Worm (Caenorhabditis elegans): ENCODE data around the gene clec-262.

Gene clec-262

DNA sequence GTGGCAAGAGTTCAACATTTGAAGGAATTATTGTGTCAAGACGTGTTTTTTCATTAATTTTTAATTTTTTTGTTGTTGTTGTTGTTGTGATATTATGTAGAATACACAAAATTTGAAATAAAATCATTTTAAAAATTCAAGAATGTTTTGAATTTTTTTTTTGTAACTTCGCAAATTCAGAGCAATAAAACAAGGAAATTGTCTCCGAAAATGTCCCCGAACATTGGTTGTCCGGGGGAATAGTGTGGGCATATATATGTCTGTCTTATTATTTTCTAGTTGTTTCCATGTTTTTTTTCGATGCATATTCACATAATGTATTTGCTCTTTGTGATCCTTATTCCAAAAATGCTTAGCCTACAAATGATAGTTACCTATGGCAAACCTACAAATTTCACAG is at the start of gene clec-262:
Gene clec-262, plus strand, starts transcription at position 301 of the 400 bp plus-strand sequence.
- no peak for TF ChIP-seq klf-2 (GFP tag; conservative IDR thresholded peaks at IDR 0.05)
- no peak for TF ChIP-seq ref-1 (GFP tag; conservative IDR thresholded peaks at IDR 0.05)
- no peak for TF ChIP-seq tab-1 (GFP tag; IDR thresholded peaks at IDR 0.05)
- no peak for TF ChIP-seq T22C8.4 (GFP tag; IDR thresholded peaks at IDR 0.05)
- no peak for TF ChIP-seq ztf-23 (GFP tag; IDR thresholded peaks at IDR 0.05)
- no peak for TF ChIP-seq med-1 (GFP tag; optimal IDR thresholded peaks at IDR 0.05; ENCODE audit: insufficient read depth)
- no peak for TF ChIP-seq cog-1 (tag; optimal IDR thresholded peaks at IDR 0.05)
- no peak for TF ChIP-seq flt-1 (GFP tag; IDR thresholded peaks at IDR 0.05)
- no peak for TF ChIP-seq ztf-29 (GFP tag; IDR thresholded peaks at IDR 0.05)

DNA sequence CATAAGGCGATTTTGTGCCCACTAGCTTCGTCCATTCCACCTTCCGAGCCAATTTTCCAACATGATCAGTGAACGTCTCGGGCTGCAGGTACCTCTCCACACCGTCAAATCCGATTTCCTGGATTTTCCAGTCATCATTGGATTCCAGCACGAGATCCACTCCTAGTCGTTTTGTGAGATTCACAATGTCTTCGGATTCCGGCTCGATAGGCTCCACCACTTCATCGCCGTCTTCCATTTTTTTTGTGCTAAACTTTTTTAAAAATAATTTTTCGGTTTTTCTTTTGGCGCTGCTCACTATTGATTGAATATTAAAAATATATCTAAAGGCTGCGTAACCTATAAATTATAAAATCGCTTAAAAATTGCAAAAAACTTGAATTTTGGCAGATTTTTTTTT is 44.6 kb upstream of the clec-262 start, which contains the start of gene mdt-17:
Gene mdt-17, minus strand, starts transcription at position 256 of the 400 bp plus-strand sequence.
- TF ChIP-seq med-1 (GFP tag; optimal IDR thresholded peaks at IDR 0.05; ENCODE audit: insufficient read depth) (no peak), T22C8.4 (GFP tag; IDR thresholded peaks at IDR 0.05) (no peak), klf-2 (GFP tag; conservative IDR thresholded peaks at IDR 0.05) (no peak), flt-1 (GFP tag; IDR thresholded peaks at IDR 0.05) (no peak), ref-1 (GFP tag; conservative IDR thresholded peaks at IDR 0.05) (no peak), tab-1 (GFP tag; IDR thresholded peaks at IDR 0.05) (no peak), ztf-29 (GFP tag; IDR thresholded peaks at IDR 0.05) (no peak), cog-1 (tag; optimal IDR thresholded peaks at IDR 0.05) (no peak), ztf-23 (GFP tag; IDR thresholded peaks at IDR 0.05) (no peak)

DNA sequence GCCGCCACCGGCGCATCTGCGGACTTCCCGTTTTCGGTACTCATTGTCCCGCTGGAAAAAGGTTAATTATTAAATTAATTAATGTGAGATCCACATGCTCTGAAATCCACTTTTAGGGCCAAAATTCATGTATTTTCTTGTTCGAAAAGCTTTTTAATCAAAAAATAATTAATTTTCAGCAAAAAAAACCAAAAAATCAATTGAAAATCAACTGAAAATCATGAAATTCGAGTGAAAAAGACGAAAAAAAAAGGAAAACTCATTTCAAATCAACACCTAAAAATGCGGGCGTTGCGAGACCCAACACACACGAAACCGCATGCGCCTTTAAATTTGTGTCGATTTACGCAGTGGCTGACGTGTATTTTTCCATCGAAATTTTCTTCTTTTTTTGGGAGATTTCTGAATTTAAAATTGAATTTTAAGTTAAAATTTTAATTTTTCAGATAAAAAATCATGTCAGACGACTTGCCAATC is 41.9 kb upstream of the clec-262 start, which contains the start of the genes prmt-1 and cdkr-3:
Gene prmt-1, minus strand, starts transcription at position 51 of the 477 bp plus-strand sequence.
Gene cdkr-3, plus strand, starts transcription at position 447 of the 477 bp plus-strand sequence.
- TF ChIP-seq klf-2 (GFP tag; conservative IDR thresholded peaks at IDR 0.05) (no peak), med-1 (GFP tag; optimal IDR thresholded peaks at IDR 0.05; ENCODE audit: insufficient read depth) (no peak), ref-1 (GFP tag; conservative IDR thresholded peaks at IDR 0.05) (no peak), T22C8.4 (GFP tag; IDR thresholded peaks at IDR 0.05) (no peak), cog-1 (tag; optimal IDR thresholded peaks at IDR 0.05) (no peak), tab-1 (GFP tag; IDR thresholded peaks at IDR 0.05) (no peak), flt-1 (GFP tag; IDR thresholded peaks at IDR 0.05) (no peak), ztf-23 (GFP tag; IDR thresholded peaks at IDR 0.05) (no peak), ztf-29 (GFP tag; IDR thresholded peaks at IDR 0.05) (no peak)

DNA sequence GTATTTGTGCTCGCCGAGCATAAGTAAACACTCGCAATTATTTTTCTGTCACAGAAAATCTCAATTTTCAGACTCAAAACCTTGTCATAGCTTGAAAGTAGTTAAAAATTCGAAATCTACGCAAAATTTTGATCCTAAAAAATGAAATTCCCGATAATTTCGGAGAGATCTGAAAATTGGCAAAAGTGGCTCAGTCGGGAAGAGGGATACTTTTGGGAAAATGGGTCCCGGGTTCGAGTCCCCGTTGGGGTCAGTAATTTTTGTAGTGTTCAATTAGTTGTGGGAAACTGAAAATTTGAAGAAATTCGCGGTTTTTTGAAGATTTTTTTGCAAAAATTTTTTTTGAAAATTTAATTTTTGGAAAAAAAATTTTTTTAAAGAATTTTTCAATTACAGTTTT is 34.7 kb upstream of the clec-262 start:
- no peak for TF ChIP-seq cog-1 (tag; optimal IDR thresholded peaks at IDR 0.05)
- TF ChIP-seq klf-2 (GFP tag; conservative IDR thresholded peaks at IDR 0.05) = no peak
- TF ChIP-seq ztf-23 (GFP tag; IDR thresholded peaks at IDR 0.05) = no peak
- TF ChIP-seq flt-1 (GFP tag; IDR thresholded peaks at IDR 0.05) = no peak
- no peak for TF ChIP-seq med-1 (GFP tag; optimal IDR thresholded peaks at IDR 0.05; ENCODE audit: insufficient read depth)
- no peak for TF ChIP-seq T22C8.4 (GFP tag; IDR thresholded peaks at IDR 0.05)

DNA sequence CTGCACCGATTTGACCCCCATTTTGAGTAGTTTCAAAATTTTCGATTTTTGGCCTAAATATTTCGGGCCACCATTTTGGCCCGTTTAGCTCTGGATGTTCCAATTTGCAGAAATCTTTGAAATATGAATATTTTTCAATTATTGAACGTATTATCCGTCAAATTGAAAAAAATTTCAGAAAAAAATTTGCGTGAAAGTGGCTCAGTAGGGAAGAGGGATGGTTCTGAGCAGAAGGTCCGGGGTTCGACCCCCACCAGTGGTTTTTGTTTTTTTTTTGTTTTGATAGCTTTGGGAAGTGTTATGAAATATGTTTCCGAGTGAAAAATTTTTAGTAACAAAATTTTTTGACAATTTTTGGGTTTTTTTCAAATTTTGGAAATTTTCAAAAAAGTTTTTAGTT is 32.3 kb upstream of the clec-262 start:
- TF ChIP-seq flt-1 (GFP tag; IDR thresholded peaks at IDR 0.05) = no peak
- no peak for TF ChIP-seq T22C8.4 (GFP tag; IDR thresholded peaks at IDR 0.05)
- no peak for TF ChIP-seq ref-1 (GFP tag; conservative IDR thresholded peaks at IDR 0.05)
- no peak for TF ChIP-seq ztf-29 (GFP tag; IDR thresholded peaks at IDR 0.05)
- TF ChIP-seq cog-1 (tag; optimal IDR thresholded peaks at IDR 0.05) = no peak
- TF ChIP-seq tab-1 (GFP tag; IDR thresholded peaks at IDR 0.05) = no peak
- no peak for TF ChIP-seq ztf-23 (GFP tag; IDR thresholded peaks at IDR 0.05)
- TF ChIP-seq med-1 (GFP tag; optimal IDR thresholded peaks at IDR 0.05; ENCODE audit: insufficient read depth) = no peak
- TF ChIP-seq klf-2 (GFP tag; conservative IDR thresholded peaks at IDR 0.05) = no peak

DNA sequence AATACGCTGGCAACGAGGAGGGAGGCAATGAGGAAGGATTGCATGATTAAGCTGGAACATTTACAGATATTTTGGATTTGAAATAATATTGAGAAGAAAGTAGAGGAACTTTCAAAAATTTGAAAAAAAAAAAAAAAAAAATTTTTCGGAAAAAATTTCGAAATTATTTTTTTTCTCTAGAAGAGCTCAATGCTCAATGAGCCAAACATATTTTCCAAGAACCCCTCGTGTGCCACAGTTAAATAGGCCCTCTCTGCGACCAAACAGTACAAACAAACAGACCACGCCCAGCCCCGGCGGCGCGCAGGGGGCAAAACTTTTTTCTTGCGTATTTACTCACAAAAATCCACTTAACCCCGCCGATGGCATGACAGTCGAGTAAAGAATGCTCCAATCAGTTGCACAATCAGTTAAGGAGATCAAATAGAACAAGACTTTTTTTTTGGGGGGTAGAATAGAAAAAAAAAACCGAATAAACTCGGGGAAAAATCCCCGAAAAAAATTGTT is 31.8 kb upstream of the clec-262 start, which contains the start of gene pqn-94:
Gene pqn-94, minus strand, starts transcription at position 51 of the 507 bp plus-strand sequence.
- TF ChIP-seq flt-1 (GFP tag; IDR thresholded peaks at IDR 0.05) = no peak
- no peak for TF ChIP-seq tab-1 (GFP tag; IDR thresholded peaks at IDR 0.05)
- no peak for TF ChIP-seq med-1 (GFP tag; optimal IDR thresholded peaks at IDR 0.05; ENCODE audit: insufficient read depth)
- no peak for TF ChIP-seq ref-1 (GFP tag; conservative IDR thresholded peaks at IDR 0.05)
- TF ChIP-seq klf-2 (GFP tag; conservative IDR thresholded peaks at IDR 0.05) = no peak
- no peak for TF ChIP-seq ztf-29 (GFP tag; IDR thresholded peaks at IDR 0.05)
- no peak for TF ChIP-seq ztf-23 (GFP tag; IDR thresholded peaks at IDR 0.05)

DNA sequence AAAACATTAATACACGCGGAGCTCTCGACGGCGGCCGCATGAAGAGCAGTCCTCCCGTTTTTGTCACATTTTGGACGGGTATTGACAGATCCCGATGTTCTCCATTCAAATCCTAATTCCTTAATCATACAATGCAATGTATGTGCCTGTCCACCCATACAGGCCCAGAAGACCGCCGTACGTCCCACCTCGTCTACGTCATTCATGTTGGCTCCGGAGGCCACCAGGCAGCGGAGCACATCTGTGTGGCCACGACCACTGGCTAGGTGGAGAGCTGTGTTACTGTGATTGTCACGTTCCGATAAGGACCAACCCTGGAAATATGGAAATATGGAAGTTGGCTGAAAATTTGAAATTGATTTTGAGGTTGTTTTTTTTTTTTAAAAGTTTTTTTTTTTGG is 28.8 kb upstream of the clec-262 start:
- TF ChIP-seq flt-1 (GFP tag; IDR thresholded peaks at IDR 0.05) (no peak), ztf-29 (GFP tag; IDR thresholded peaks at IDR 0.05) (no peak), med-1 (GFP tag; optimal IDR thresholded peaks at IDR 0.05; ENCODE audit: insufficient read depth) (no peak), tab-1 (GFP tag; IDR thresholded peaks at IDR 0.05) (no peak), klf-2 (GFP tag; conservative IDR thresholded peaks at IDR 0.05) (no peak), ref-1 (GFP tag; conservative IDR thresholded peaks at IDR 0.05) (no peak), cog-1 (tag; optimal IDR thresholded peaks at IDR 0.05) (no peak), ztf-23 (GFP tag; IDR thresholded peaks at IDR 0.05) (no peak), T22C8.4 (GFP tag; IDR thresholded peaks at IDR 0.05) (no peak)

DNA sequence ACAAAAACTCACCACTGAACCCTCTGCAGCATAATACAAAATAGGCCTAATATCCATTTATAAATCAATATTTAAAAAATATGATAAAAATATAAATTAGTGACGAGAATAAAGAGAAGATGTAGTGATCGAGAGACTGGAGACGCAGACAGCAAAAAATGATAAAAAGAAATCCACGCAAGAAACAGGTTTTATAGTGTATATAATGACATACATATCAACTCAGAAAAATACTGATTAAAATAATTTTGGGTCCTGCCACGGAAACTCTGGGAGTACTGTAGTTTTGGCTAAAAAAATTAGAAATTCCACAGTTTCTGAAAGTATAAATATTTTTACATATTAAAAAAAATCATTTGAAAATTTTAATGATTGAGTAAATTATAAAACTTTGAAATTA is 22.3 kb upstream of the clec-262 start, which contains the start of gene mlt-4:
Gene mlt-4, minus strand, starts transcription at position 101 of the 400 bp plus-strand sequence.
- TF ChIP-seq flt-1 (GFP tag; IDR thresholded peaks at IDR 0.05) (no peak), ref-1 (GFP tag; conservative IDR thresholded peaks at IDR 0.05) (no peak), T22C8.4 (GFP tag; IDR thresholded peaks at IDR 0.05) (no peak), klf-2 (GFP tag; conservative IDR thresholded peaks at IDR 0.05) (no peak), ztf-23 (GFP tag; IDR thresholded peaks at IDR 0.05) (no peak), ztf-29 (GFP tag; IDR thresholded peaks at IDR 0.05) (no peak), cog-1 (tag; optimal IDR thresholded peaks at IDR 0.05) (no peak), med-1 (GFP tag; optimal IDR thresholded peaks at IDR 0.05; ENCODE audit: insufficient read depth) (no peak), tab-1 (GFP tag; IDR thresholded peaks at IDR 0.05) (no peak)

DNA sequence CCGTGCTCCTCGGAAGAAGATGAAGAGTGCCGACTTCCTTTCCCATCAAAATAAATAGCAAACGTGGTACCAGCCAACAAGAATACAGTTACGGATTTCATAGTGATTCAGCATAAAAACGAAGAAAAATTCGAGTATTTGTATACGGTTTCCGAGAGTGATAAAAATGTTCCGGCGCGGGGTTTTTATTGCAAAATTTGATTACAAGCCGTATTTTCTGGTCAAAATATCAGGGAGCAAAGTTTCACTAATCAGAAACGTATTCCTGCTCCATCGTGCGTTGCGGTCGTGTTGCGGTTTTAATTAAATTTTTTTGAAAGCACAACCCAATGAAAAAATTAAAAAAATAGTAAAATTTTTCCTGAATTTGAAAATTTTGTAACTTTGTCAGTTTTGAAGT is 17.2 kb upstream of the clec-262 start, which contains the start of gene clec-261:
Gene clec-261, minus strand, starts transcription at position 101 of the 400 bp plus-strand sequence.
- no peak for TF ChIP-seq ztf-23 (GFP tag; IDR thresholded peaks at IDR 0.05)
- TF ChIP-seq cog-1 (tag; optimal IDR thresholded peaks at IDR 0.05) = no peak
- TF ChIP-seq flt-1 (GFP tag; IDR thresholded peaks at IDR 0.05) = no peak
- no peak for TF ChIP-seq klf-2 (GFP tag; conservative IDR thresholded peaks at IDR 0.05)
- TF ChIP-seq med-1 (GFP tag; optimal IDR thresholded peaks at IDR 0.05; ENCODE audit: insufficient read depth) = no peak
- no peak for TF ChIP-seq T22C8.4 (GFP tag; IDR thresholded peaks at IDR 0.05)
- TF ChIP-seq ztf-29 (GFP tag; IDR thresholded peaks at IDR 0.05) = no peak
- TF ChIP-seq tab-1 (GFP tag; IDR thresholded peaks at IDR 0.05) = no peak
- no peak for TF ChIP-seq ref-1 (GFP tag; conservative IDR thresholded peaks at IDR 0.05)
